Worm (Caenorhabditis elegans): ENCODE measurements around the gene F56D6.12.

Gene F56D6.12

ce11 chrIV:3892027-3892426 lies 15.9 kb upstream of the F56D6.12 start, which contains the start of gene F56D6.9:
TSS of gene F56D6.9 (plus strand) at chrIV:3892327.
- no peak for TF ChIP-seq nhr-10 (tag; optimal IDR thresholded peaks at IDR 0.05)
- TF ChIP-seq zag-1 (tag; optimal IDR thresholded peaks at IDR 0.05), result no peak
- TF ChIP-seq ceh-16 (tag; optimal IDR thresholded peaks at IDR 0.05), result no peak
- TF ChIP-seq ceh-82 (tag; optimal IDR thresholded peaks at IDR 0.05), result no peak
- no peak for TF ChIP-seq peb-1 (tag; optimal IDR thresholded peaks at IDR 0.05)
- TF ChIP-seq sma-3 (GFP tag; optimal IDR thresholded peaks at IDR 0.05), result no peak
- TF ChIP-seq C34F6.9 (tag; optimal IDR thresholded peaks at IDR 0.05), result no peak

- TF ChIP-seq Y55F3AM.14 (GFP tag; optimal IDR thresholded peaks at IDR 0.05), result no peak
- no peak for TF ChIP-seq nhr-21 (tag; optimal IDR thresholded peaks at IDR 0.05)
- TF ChIP-seq mdl-1 (tag; optimal IDR thresholded peaks at IDR 0.05), result no peak
- TF ChIP-seq gmeb-1 (tag; optimal IDR thresholded peaks at IDR 0.05), result no peak
- TF ChIP-seq ZK546.5 (tag; optimal IDR thresholded peaks at IDR 0.05), result no peak
- TF ChIP-seq ztf-1 (GFP tag; conservative IDR thresholded peaks at IDR 0.05), result no peak
- TF ChIP-seq aly-2 (tag; optimal IDR thresholded peaks at IDR 0.05), result no peak
These were observed 13.9 kb upstream of the F56D6.12 start, which contains the start of gene F56D6.8 for ce11 chrIV:3894004-3894480. TSS of gene F56D6.8 (minus strand) at chrIV:3894430.

- TF ChIP-seq ztf-11 (tag; optimal IDR thresholded peaks at IDR 0.05) (no peak), zag-1 (tag; optimal IDR thresholded peaks at IDR 0.05) (no peak), nhr-237 (tag; optimal IDR thresholded peaks at IDR 0.05) (no peak)
These were observed 13.2 kb upstream of the F56D6.12 start, which contains the start of gene dct-8 for ce11 chrIV:3894770-3895169. TSS of gene dct-8 (plus strand) at chrIV:3895070.

- TF ChIP-seq nhr-25 (tag; optimal IDR thresholded peaks at IDR 0.05), result no peak
- TF ChIP-seq sma-9 (GFP tag; optimal IDR thresholded peaks at IDR 0.05), result peak; percentile 49
- TF ChIP-seq sma-9 (tag; optimal IDR thresholded peaks at IDR 0.05), result no peak
- no peak for TF ChIP-seq dmd-4 (tag; optimal IDR thresholded peaks at IDR 0.05)
- TF ChIP-seq aly-2 (tag; optimal IDR thresholded peaks at IDR 0.05), result no peak
- no peak for TF ChIP-seq snpc-4 (tag; optimal IDR thresholded peaks at IDR 0.05)
- no peak for TF ChIP-seq R02D3.7 (tag; optimal IDR thresholded peaks at IDR 0.05)
- no peak for TF ChIP-seq C34F6.9 (tag; optimal IDR thresholded peaks at IDR 0.05)
- no peak for TF ChIP-seq lin-39 (tag; optimal IDR thresholded peaks at IDR 0.05)
- TF ChIP-seq nhr-10 (tag; optimal IDR thresholded peaks at IDR 0.05), result no peak
- no peak for TF ChIP-seq unc-39 (tag; optimal IDR thresholded peaks at IDR 0.05)
- peak; percentile 48 for TF ChIP-seq crh-2 (tag; optimal IDR thresholded peaks at IDR 0.05)
- TF ChIP-seq nhr-129 (tag; optimal IDR thresholded peaks at IDR 0.05), result no peak
- no peak for TF ChIP-seq elt-1 (tag; optimal IDR thresholded peaks at IDR 0.05)
- no peak for TF ChIP-seq elt-3 (tag; optimal IDR thresholded peaks at IDR 0.05)
- peak; percentile 92 for TF ChIP-seq egl-27 (tag; optimal IDR thresholded peaks at IDR 0.05)
- TF ChIP-seq nhr-12 (tag; optimal IDR thresholded peaks at IDR 0.05), result no peak
- TF ChIP-seq Y55F3AM.14 (GFP tag; optimal IDR thresholded peaks at IDR 0.05), result no peak
- no peak for TF ChIP-seq nhr-6 (tag; optimal IDR thresholded peaks at IDR 0.05)
- TF ChIP-seq alr-1 (tag; optimal IDR thresholded peaks at IDR 0.05), result no peak
- peak; percentile 100 for TF ChIP-seq fos-1 (tag; optimal IDR thresholded peaks at IDR 0.05)
- TF ChIP-seq blmp-1 (tag; optimal IDR thresholded peaks at IDR 0.05; ENCODE audit: insufficient read depth), result no peak
- peak in 1 of 2 experiments; percentile 55 for TF ChIP-seq mdl-1 (tag; optimal IDR thresholded peaks at IDR 0.05)
- TF ChIP-seq nhr-77 (tag; optimal IDR thresholded peaks at IDR 0.05), result no peak
- peak; percentile 72 for TF ChIP-seq gmeb-1 (tag; optimal IDR thresholded peaks at IDR 0.05)
These were observed 8.0 kb upstream of the F56D6.12 start, which contains the start of gene srz-62 for ce11 chrIV:3899719-3900554. TSS of gene srz-62 (plus strand) at chrIV:3900504.

- TF ChIP-seq nhr-23 (tag; optimal IDR thresholded peaks at IDR 0.05) (no peak), dmd-4 (tag; optimal IDR thresholded peaks at IDR 0.05) (no peak), lin-11 (tag; optimal IDR thresholded peaks at IDR 0.05) (no peak), fos-1 (tag; optimal IDR thresholded peaks at IDR 0.05) (no peak), sma-3 (GFP tag; optimal IDR thresholded peaks at IDR 0.05) (no peak), nhr-129 (tag; optimal IDR thresholded peaks at IDR 0.05) (no peak), blmp-1 (tag; optimal IDR thresholded peaks at IDR 0.05; ENCODE audit: insufficient read depth) (no peak), lin-13 (GFP tag; optimal IDR thresholded peaks at IDR 0.05) (no peak), mab-5 (tag; optimal IDR thresholded peaks at IDR 0.05) (no peak), ceh-16 (tag; optimal IDR thresholded peaks at IDR 0.05) (no peak), unc-62 (GFP tag; optimal IDR thresholded peaks at IDR 0.05) (no peak), sem-4 (tag; optimal IDR thresholded peaks at IDR 0.05) (no peak), aly-2 (tag; optimal IDR thresholded peaks at IDR 0.05) (no peak), ceh-82 (tag; optimal IDR thresholded peaks at IDR 0.05) (no peak), ZK546.5 (tag; optimal IDR thresholded peaks at IDR 0.05) (no peak), Y55F3AM.14 (GFP tag; optimal IDR thresholded peaks at IDR 0.05) (no peak), egl-27 (tag; optimal IDR thresholded peaks at IDR 0.05) (no peak), C34F6.9 (tag; optimal IDR thresholded peaks at IDR 0.05) (no peak), nhr-6 (tag; optimal IDR thresholded peaks at IDR 0.05) (no peak)
These were observed 5.0 kb upstream of the F56D6.12 start, which contains the start of gene F56D6.6 for ce11 chrIV:3902955-3903354. TSS of gene F56D6.6 (plus strand) at chrIV:3903255.
